Fruit fly (Drosophila melanogaster) whole organism, wandering third instar larva: ENCODE data around the gene Gr93d.

ENCODE experiments used
- CG32264 ChIP-seq: fragments of 200-800 bp; sonication (Bioruptor generic); optimal IDR thresholded peaks from 2 replicates; lab custom pipeline; 2016; ENCODE audit warnings: missing biosample characterization, missing genetic modification characterization
- Hnf4 ChIP-seq: fragments of 200-800 bp; sonication (Bioruptor generic); optimal IDR thresholded peaks from 2 replicates; lab custom pipeline; 2016; ENCODE audit warnings: missing biosample characterization, mild to moderate bottlenecking, missing genetic modification characterization
- Hr78 ChIP-seq: fragments of >200 bp; optimal IDR thresholded peaks from 2 replicates; lab custom pipeline; 2017; ENCODE audit warnings: missing biosample characterization, missing genetic modification characterization

dm6 chr3R:21838505-21838956 is 7.9 kb downstream of the Gr93d start:
- TF ChIP-seq Hr78 (no peak), CG32264 (peak; percentile 29), Hnf4 (GFP tag; lab: Kevin White, UChicago) (peak; percentile 71)
